Fruit fly (Drosophila melanogaster) whole organism, embryonic: ENCODE data around the gene Or67b.

Experiments used
- Aef1 ChIP-seq: fragments of 200-800 bp; sonication (Bioruptor generic); IDR thresholded peaks from 3 replicates; pipeline ENCODE4 v1.3.6; 2022; ENCODE audit warnings: missing biosample characterization, missing genetic modification characterization
- BtbVII ChIP-seq: fragments of 200-800 bp; sonication (Bioruptor generic); optimal IDR thresholded peaks from 3 replicates; lab custom pipeline; 2017; ENCODE audit warnings: missing biosample characterization, mild to moderate bottlenecking, missing genetic modification characterization
- CG10321 ChIP-seq: fragments of 200-800 bp; sonication (Bioruptor generic); IDR thresholded peaks from 2 replicates; pipeline ENCODE4 v1.3.6; 2022; ENCODE audit warnings: missing biosample characterization, missing genetic modification characterization
- CG13287 ChIP-seq: fragments of 200-800 bp; sonication (Bioruptor generic); IDR thresholded peaks from 2 replicates; pipeline ENCODE4 v1.3.6; 2022; ENCODE audit warnings: missing biosample characterization, missing genetic modification characterization; ENCODE audit not compliant: partially characterized antibody
- CG13424 ChIP-seq: fragments of 200-800 bp; sonication (Bioruptor generic); optimal IDR thresholded peaks from 2 replicates; lab custom pipeline; 2019; ENCODE audit warnings: missing biosample characterization, mild to moderate bottlenecking, missing genetic modification characterization, moderate library complexity
- CG14014 ChIP-seq: fragments of 200-800 bp; sonication (Bioruptor generic); IDR thresholded peaks from 2 replicates; pipeline ENCODE4 v1.3.6; 2022; ENCODE audit warnings: missing biosample characterization, missing genetic modification characterization
- CG15073 ChIP-seq: fragments of 200-800 bp; sonication (Bioruptor generic); optimal IDR thresholded peaks from 2 replicates; lab custom pipeline; 2016; ENCODE audit warnings: missing biosample characterization, missing genetic modification characterization
- CG30020 ChIP-seq: fragments of 200-800 bp; optimal IDR thresholded peaks from 2 replicates; lab custom pipeline; 2019; ENCODE audit warnings: missing biosample characterization, mild to moderate bottlenecking, missing genetic modification characterization, moderate library complexity
- CG4328 ChIP-seq: fragments of 200-800 bp; sonication (Bioruptor generic); optimal IDR thresholded peaks from 3 replicates; lab custom pipeline; 2017; ENCODE audit warnings: missing biosample characterization, missing genetic modification reagents, missing genetic modification characterization
- CG7357 ChIP-seq: fragments of 200-800 bp; sonication (Bioruptor generic); IDR thresholded peaks from 3 replicates; pipeline ENCODE4 v1.3.6; 2022; ENCODE audit warnings: missing biosample characterization, missing genetic modification characterization
- CG7963 ChIP-seq: fragments of 200-800 bp; sonication (Bioruptor generic); IDR thresholded peaks from 3 replicates; pipeline ENCODE4 v1.3.6; 2022; ENCODE audit warnings: missing biosample characterization, missing genetic modification characterization; ENCODE audit not compliant: partially characterized antibody
- CG9609 ChIP-seq: fragments of 200-800 bp; sonication (Bioruptor generic); optimal IDR thresholded peaks from 3 replicates; lab custom pipeline; 2016; ENCODE audit warnings: missing biosample characterization, missing genetic modification characterization
- CG9817 ChIP-seq: fragments of 200-800 bp; sonication (Bioruptor generic); optimal IDR thresholded peaks from 2 replicates; lab custom pipeline; 2018; ENCODE audit warnings: missing biosample characterization, mild to moderate bottlenecking, missing genetic modification characterization, moderate library complexity
- CTCF ChIP-seq: fragments of 200-800 bp; sonication (Bioruptor generic); optimal IDR thresholded peaks from 2 replicates; lab custom pipeline; 2017; ENCODE audit warnings: missing biosample characterization, mild to moderate bottlenecking, missing genetic modification characterization, moderate library complexity
- Dll ChIP-seq: fragments of 200-800 bp; sonication (Bioruptor generic); IDR thresholded peaks from 4 replicates; pipeline ENCODE4 v1.3.6; 2022; ENCODE audit warnings: missing biosample characterization, missing genetic modification characterization; ENCODE audit not compliant: partially characterized antibody
- Dp ChIP-seq: fragments of 200-800 bp; sonication (Bioruptor generic); optimal IDR thresholded peaks from 2 replicates; lab custom pipeline; 2018; ENCODE audit warnings: missing biosample characterization, mild to moderate bottlenecking, missing genetic modification characterization, moderate library complexity
- Eip74EF ChIP-seq, 2 experiments: fragments of 200-800 bp in 1 of 2; fragments of >200 bp in 1 of 2; sonication (Bioruptor generic) in 1 of 2; optimal IDR thresholded peaks; 2 replicates each; lab custom pipeline; 2017 to 2019; ENCODE audit warnings: missing biosample characterization in 2 of 2, missing genetic modification characterization in 2 of 2, mild to moderate bottlenecking in 1 of 2, moderate library complexity in 1 of 2
- HLH4C ChIP-seq: fragments of 200-800 bp; sonication (Bioruptor generic); IDR thresholded peaks from 3 replicates; pipeline ENCODE4 v1.3.6; 2022; ENCODE audit warnings: missing biosample characterization, missing genetic modification characterization; ENCODE audit not compliant: partially characterized antibody
- HLH54F ChIP-seq: fragments of 200-800 bp; sonication (Bioruptor generic); optimal IDR thresholded peaks from 3 replicates; lab custom pipeline; 2016; ENCODE audit warnings: missing biosample characterization, missing genetic modification characterization
- HmgZ ChIP-seq: fragments of 200-800 bp; sonication (Bioruptor generic); optimal IDR thresholded peaks from 2 replicates; lab custom pipeline; 2018; ENCODE audit warnings: missing biosample characterization, mild to moderate bottlenecking, missing genetic modification characterization
- Jarid2 ChIP-seq: fragments of 200-800 bp; sonication (Bioruptor generic); optimal IDR thresholded peaks from 3 replicates; lab custom pipeline; 2017; ENCODE audit warnings: mild to moderate bottlenecking, missing biosample characterization, missing genetic modification reagents, missing genetic modification characterization
- MESR4 ChIP-seq: fragments of 200-800 bp; sonication (Bioruptor generic); optimal IDR thresholded peaks from 2 replicates; lab custom pipeline; 2018; ENCODE audit warnings: missing biosample characterization, mild to moderate bottlenecking, missing genetic modification characterization, moderate library complexity
- Max ChIP-seq: fragments of 200-800 bp; sonication (Bioruptor generic); optimal IDR thresholded peaks from 2 replicates; lab custom pipeline; 2016; ENCODE audit warnings: missing biosample characterization, mild to moderate bottlenecking, missing genetic modification characterization
- Meics ChIP-seq: fragments of 200-800 bp; sonication (Bioruptor generic); optimal IDR thresholded peaks from 2 replicates; lab custom pipeline; 2017; ENCODE audit warnings: missing biosample characterization, mild to moderate bottlenecking, missing genetic modification characterization
- Myb ChIP-seq: fragments of 200-800 bp; sonication (Bioruptor generic); optimal IDR thresholded peaks from 2 replicates; lab custom pipeline; 2016; ENCODE audit warnings: missing biosample characterization, missing genetic modification characterization
- Opbp ChIP-seq: fragments of 200-800 bp; sonication (Bioruptor generic); IDR thresholded peaks from 3 replicates; pipeline ENCODE4 v1.3.6; 2022; ENCODE audit warnings: missing biosample characterization, missing genetic modification characterization; ENCODE audit not compliant: partially characterized antibody
- Scr ChIP-seq: fragments of 200-800 bp; sonication (Bioruptor generic); IDR thresholded peaks from 2 replicates; pipeline ENCODE4 v1.3.6; 2022; ENCODE audit warnings: missing biosample characterization, missing genetic modification characterization; ENCODE audit not compliant: partially characterized antibody
- Spps ChIP-seq: fragments of 200-800 bp; sonication (Bioruptor generic); optimal IDR thresholded peaks from 2 replicates; lab custom pipeline; 2018; ENCODE audit warnings: missing biosample characterization, mild to moderate bottlenecking, missing genetic modification characterization
- bbx ChIP-seq: fragments of 200-800 bp; sonication (Bioruptor generic); IDR thresholded peaks from 2 replicates; pipeline ENCODE4 v1.3.6; 2022; ENCODE audit warnings: missing biosample characterization, missing genetic modification characterization; ENCODE audit not compliant: partially characterized antibody
- br ChIP-seq: fragments of >200 bp; optimal IDR thresholded peaks from 2 replicates; lab custom pipeline; 2017
- cato ChIP-seq: fragments of 200-800 bp; sonication (Bioruptor generic); optimal IDR thresholded peaks from 2 replicates; lab custom pipeline; 2016; ENCODE audit warnings: missing biosample characterization, missing genetic modification characterization, borderline replicate concordance
- croc ChIP-seq: fragments of 200-800 bp; sonication (Bioruptor generic); conservative IDR thresholded peaks from 3 replicates; pipeline ENCODE4 v1.3.6; 2022; ENCODE audit warnings: missing biosample characterization, missing genetic modification characterization
- dm ChIP-seq: fragments of 200-800 bp; sonication (Bioruptor generic); optimal IDR thresholded peaks from 3 replicates; lab custom pipeline; 2016; ENCODE audit warnings: missing biosample characterization, missing genetic modification characterization
- fd64A ChIP-seq: fragments of 200-800 bp; sonication (Bioruptor generic); optimal IDR thresholded peaks from 3 replicates; lab custom pipeline; 2018; ENCODE audit warnings: missing biosample characterization, mild to moderate bottlenecking, missing genetic modification characterization
- fd96Cb ChIP-seq: fragments of 200-800 bp; sonication (Bioruptor generic); optimal IDR thresholded peaks from 2 replicates; lab custom pipeline; 2018; ENCODE audit warnings: missing biosample characterization, mild to moderate bottlenecking, missing genetic modification characterization, moderate library complexity
- grn ChIP-seq: fragments of 200-800 bp; sonication (Bioruptor generic); optimal IDR thresholded peaks from 3 replicates; lab custom pipeline; 2017; ENCODE audit warnings: missing biosample characterization, missing genetic modification characterization
- hbn ChIP-seq: fragments of 200-800 bp; sonication (Bioruptor generic); IDR thresholded peaks from 2 replicates; pipeline ENCODE4 v1.3.6; 2022; ENCODE audit warnings: missing biosample characterization, missing genetic modification characterization; ENCODE audit not compliant: partially characterized antibody
- her ChIP-seq: fragments of 200-800 bp; sonication (Bioruptor generic); optimal IDR thresholded peaks from 2 replicates; lab custom pipeline; 2016; ENCODE audit warnings: missing biosample characterization, missing genetic modification characterization
- jumu ChIP-seq: fragments of 200-800 bp; sonication (Bioruptor generic); optimal IDR thresholded peaks from 3 replicates; lab custom pipeline; 2016; ENCODE audit warnings: missing biosample characterization, missing genetic modification characterization
- kni ChIP-seq: fragments of 200-800 bp; sonication (Bioruptor generic); optimal IDR thresholded peaks from 3 replicates; lab custom pipeline; 2017; ENCODE audit warnings: mild to moderate bottlenecking, missing biosample characterization, missing genetic modification reagents, missing genetic modification characterization
- knrl ChIP-seq: fragments of 200-800 bp; sonication (Bioruptor generic); IDR thresholded peaks from 3 replicates; pipeline ENCODE4 v1.3.6; 2022; ENCODE audit warnings: missing biosample characterization, missing genetic modification characterization; ENCODE audit not compliant: partially characterized antibody
- lola ChIP-seq, 3 experiments: fragments of >200 bp in 2 of 3; fragments of 200-800 bp in 1 of 3; sonication (Bioruptor generic) in 1 of 3; optimal IDR thresholded peaks; 2 replicates each; lab custom pipeline; 2017 to 2019; ENCODE audit warnings: missing biosample characterization in 3 of 3, missing genetic modification characterization in 3 of 3, mild to moderate bottlenecking in 1 of 3, moderate library complexity in 1 of 3
- nom ChIP-seq: fragments of 200-800 bp; sonication (Bioruptor generic); optimal IDR thresholded peaks from 2 replicates; lab custom pipeline; 2017; ENCODE audit warnings: missing biosample characterization, missing genetic modification characterization, mild to moderate bottlenecking, moderate library complexity, missing genetic modification reagents
- p53 ChIP-seq: fragments of 200-800 bp; sonication (Bioruptor generic); optimal IDR thresholded peaks from 2 replicates; lab custom pipeline; 2016; ENCODE audit warnings: missing biosample characterization, missing genetic modification characterization
- prd ChIP-seq, 3 experiments: fragments of >200 bp in 2 of 3; fragments of 200-800 bp in 1 of 3; sonication (Bioruptor generic) in 1 of 3; optimal IDR thresholded peaks in 2 of 3; IDR thresholded peaks in 1 of 3; 2 replicates in 2 of 3; 3 replicates in 1 of 3; pipeline versions ENCODE4 v1.3.6 to Lab custom; 2017 to 2022; ENCODE audit warnings: missing biosample characterization in 1 of 3, missing genetic modification characterization in 1 of 3
- pzg ChIP-seq: fragments of 200-800 bp; sonication (Bioruptor generic); optimal IDR thresholded peaks from 3 replicates; lab custom pipeline; 2018; ENCODE audit warnings: missing biosample characterization, mild to moderate bottlenecking, missing genetic modification characterization, moderate library complexity
- ro ChIP-seq: fragments of 200-800 bp; sonication (Bioruptor generic); IDR thresholded peaks from 2 replicates; pipeline ENCODE4 v1.3.6; 2022; ENCODE audit warnings: missing biosample characterization, missing genetic modification characterization
- sna ChIP-seq: fragments of 200-800 bp; sonication (Bioruptor generic); IDR thresholded peaks from 2 replicates; pipeline ENCODE4 v1.3.6; 2022; ENCODE audit warnings: missing biosample characterization, missing genetic modification characterization; ENCODE audit not compliant: partially characterized antibody
- usp ChIP-seq: fragments of >200 bp; optimal IDR thresholded peaks from 2 replicates; lab custom pipeline; 2017; ENCODE audit warnings: missing biosample characterization, missing genetic modification characterization

The Or67b gene

DNA sequence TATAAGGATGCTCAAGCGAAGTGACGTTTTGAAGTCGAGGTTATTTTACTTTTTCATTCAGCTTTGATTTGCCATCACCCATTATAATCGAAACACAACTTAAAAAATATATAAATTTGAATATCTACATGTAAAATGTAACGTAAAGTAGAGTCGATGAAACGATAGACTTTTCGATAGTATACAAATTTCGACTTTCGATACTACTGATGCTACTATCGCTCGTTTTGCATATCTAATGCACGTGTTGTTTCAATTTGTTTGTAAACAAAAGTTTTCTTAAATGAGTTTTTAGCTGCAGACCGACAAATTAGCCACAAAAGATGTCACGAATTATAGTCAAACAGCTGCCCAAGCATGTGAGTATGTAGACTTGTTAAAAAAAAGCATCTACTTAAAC is 5.0 kb downstream of the Or67b start, which contains the start of gene CG3335 (continued):
- TF ChIP-seq HmgZ (tag; lab: Kevin White, UChicago) (peak; percentile 30), CG13424 (tag; lab: Kevin White, UChicago) (no peak), CG30020 (tag; lab: Kevin White, UChicago) (no peak), CG7357 (no peak), kni (GFP tag; lab: Kevin White, UChicago) (no peak), Meics (GFP tag; lab: Kevin White, UChicago) (no peak), fd64A (GFP tag; lab: Kevin White, UChicago) (no peak), BtbVII (GFP tag; lab: Kevin White, UChicago) (no peak), HLH4C (GFP tag; lab: Robert Waterston, UW) (peak; percentile 71), HLH54F (GFP tag; lab: Kevin White, UChicago) (no peak), hbn (GFP tag; lab: Robert Waterston, UW) (peak; percentile 78), CG15073 (GFP tag; lab: Kevin White, UChicago) (no peak), Dp (GFP tag; lab: Kevin White, UChicago) (peak; percentile 61), usp (GFP tag; lab: Kevin White, UChicago) (no peak), Spps (tag; lab: Kevin White, UChicago) (no peak), p53 (GFP tag; lab: Kevin White, UChicago) (no peak), cato (GFP tag; lab: Kevin White, UChicago) (no peak), CG13287 (GFP tag; lab: Robert Waterston, UW) (peak; percentile 87), pzg (GFP tag; lab: Kevin White, UChicago) (peak; percentile 37), her (GFP tag; lab: Kevin White, UChicago) (no peak), grn (no peak), nom (no peak), br (lab: Kevin White, UChicago) (no peak), CG7963 (GFP tag; lab: Robert Waterston, UW) (0 out of 3 replicates have a peak, but pooled peaks have one; percentile 45), Aef1 (no peak), dm (GFP tag; lab: Kevin White, UChicago) (peak; percentile 95), ro (GFP tag; lab: Robert Waterston, UW) (no peak), MESR4 (peak; percentile 34), Opbp (GFP tag; lab: Robert Waterston, UW) (peak; percentile 79; the same call in 2 of the 3 replicates), CG14014 (GFP tag; lab: Robert Waterston, UW) (no peak), sna (GFP tag; lab: Robert Waterston, UW) (peak; percentile 49; the same call in 1 of the 2 replicates), knrl (peak; percentile 68), Dll (GFP tag; lab: Robert Waterston, UW) (peak; percentile 82), CTCF (GFP tag; lab: Kevin White, UChicago) (peak; percentile 34), CG9609 (GFP tag; lab: Kevin White, UChicago) (no peak), croc (GFP tag; lab: Robert Waterston, UW) (no peak), CG4328 (GFP tag; lab: Kevin White, UChicago) (no peak), Max (GFP tag; lab: Kevin White, UChicago) (peak; percentile 50), CG9817 (tag; lab: Kevin White, UChicago) (no peak), Jarid2 (no peak), Myb (peak; percentile 38), Scr (GFP tag; lab: Robert Waterston, UW) (peak; percentile 70), Eip74EF (GFP tag; optimal IDR thresholded peaks at IDR 0.05; lab: Kevin White, UChicago) (no peak), fd96Cb (tag; lab: Kevin White, UChicago) (no peak), prd (optimal IDR thresholded peaks at IDR 0.05; lab: Kevin White, UChicago) (no peak), prd (GFP tag; IDR thresholded peaks at IDR 0.05; lab: Robert Waterston, UW) (no peak), lola (GFP tag; optimal IDR thresholded peaks at IDR 0.05; lab: Kevin White, UChicago) (no peak), CG10321 (no peak), jumu (GFP tag; lab: Kevin White, UChicago) (no peak), bbx (GFP tag; lab: Robert Waterston, UW) (peak; percentile 75)
